Worm (Caenorhabditis elegans) whole organism, young adult: Measurements from ENCODE around the gene C02F12.5.

ENCODE experiments used
- C17E4.6 ChIP-seq: fragments of 200-800 bp; sonication (Bioruptor generic); IDR thresholded peaks from 2 replicates; pipeline ENCODE4 v1.3.6; 2022; ENCODE audit warnings: missing genetic modification reagents, missing genetic modification characterization, missing compliant biosample characterization
- D2030.7 ChIP-seq: fragments of 200-800 bp; sonication (Bioruptor generic); IDR thresholded peaks from 2 replicates; pipeline ENCODE4 v1.3.6; 2022; ENCODE audit warnings: missing genetic modification reagents, missing genetic modification characterization, missing compliant biosample characterization
- ccch-3 ChIP-seq: fragments of 200-800 bp; sonication (Bioruptor generic); optimal IDR thresholded peaks from 2 replicates; lab custom pipeline; 2018; ENCODE audit warnings: mild to moderate bottlenecking, missing genetic modification characterization, missing compliant biosample characterization
- dox-1 ChIP-seq: fragments of 200-800 bp; sonication (Bioruptor generic); IDR thresholded peaks from 2 replicates; pipeline ENCODE4 v1.3.6; 2022; ENCODE audit warnings: missing genetic modification reagents, missing genetic modification characterization, missing compliant biosample characterization
- dpl-1 ChIP-seq: fragments of 150-350 bp; optimal IDR thresholded peaks from 2 replicates; lab custom pipeline; 2014; ENCODE audit warnings: missing biosample characterization, missing genetic modification reagents, missing genetic modification characterization
- ekl-4 ChIP-seq: fragments of 200-800 bp; sonication (Bioruptor generic); IDR thresholded peaks from 2 replicates; pipeline ENCODE4 v1.3.6; 2022; ENCODE audit warnings: missing genetic modification reagents, missing genetic modification characterization, missing compliant biosample characterization
- nhr-80 ChIP-seq: sonication (generic microtip); optimal IDR thresholded peaks from 2 replicates; lab custom pipeline; 2016; ENCODE audit warnings: missing genetic modification characterization, missing compliant biosample characterization
- ztf-26 ChIP-seq: sonication (generic microtip); optimal IDR thresholded peaks from 2 replicates; lab custom pipeline; 2017; ENCODE audit warnings: missing genetic modification characterization, missing compliant biosample characterization
- ztf-28 ChIP-seq: fragments of 200-800 bp; sonication (Bioruptor generic); IDR thresholded peaks from 2 replicates; pipeline ENCODE4 v1.3.6; 2022; ENCODE audit warnings: missing genetic modification reagents, missing genetic modification characterization, missing compliant biosample characterization

ce11 chrX:3696603-3697002, 24.7 kb upstream of the C02F12.5 start, which contains the start of gene C01C4.3:
- TF ChIP-seq ekl-4 (no peak), ztf-26 (tag; lab: Kevin White, UChicago) (no peak), D2030.7 (GFP tag; lab: Robert Waterston, UW) (no peak), nhr-80 (no peak), dpl-1 (GFP tag; lab: Kevin White, UChicago) (no peak), ztf-28 (no peak), ccch-3 (GFP tag; lab: Kevin White, UChicago) (no peak), C17E4.6 (GFP tag; lab: Robert Waterston, UW) (no peak), dox-1 (GFP tag; lab: Robert Waterston, UW) (no peak)
